Fruit fly (Drosophila melanogaster) whole organism: Measurements from ENCODE around the gene CG9547.

Experiments used
- CG8478 ChIP-seq: fragments of >200 bp; optimal IDR thresholded peaks from 2 replicates; lab custom pipeline; 2018; ENCODE audit warnings: inconsistent platforms
- Dll ChIP-seq: fragments of >200 bp; optimal IDR thresholded peaks from 2 replicates; lab custom pipeline; 2017
- EcR ChIP-seq, 2 experiments: fragments of >200 bp; optimal IDR thresholded peaks; 2 replicates each; lab custom pipeline; 2017; ENCODE audit warnings: missing biosample characterization in 2 of 2, missing genetic modification characterization in 2 of 2, missing genetic modification reagents in 2 of 2
- pan ChIP-seq: fragments of >200 bp; optimal IDR thresholded peaks from 2 replicates; lab custom pipeline; 2017
- psq ChIP-seq: fragments of >200 bp; optimal IDR thresholded peaks from 2 replicates; lab custom pipeline; 2017
- usp ChIP-seq: fragments of >200 bp; optimal IDR thresholded peaks from 2 replicates; lab custom pipeline; 2017; ENCODE audit warnings: missing biosample characterization, missing genetic modification characterization, mixed read lengths

Gene CG9547

DNA sequence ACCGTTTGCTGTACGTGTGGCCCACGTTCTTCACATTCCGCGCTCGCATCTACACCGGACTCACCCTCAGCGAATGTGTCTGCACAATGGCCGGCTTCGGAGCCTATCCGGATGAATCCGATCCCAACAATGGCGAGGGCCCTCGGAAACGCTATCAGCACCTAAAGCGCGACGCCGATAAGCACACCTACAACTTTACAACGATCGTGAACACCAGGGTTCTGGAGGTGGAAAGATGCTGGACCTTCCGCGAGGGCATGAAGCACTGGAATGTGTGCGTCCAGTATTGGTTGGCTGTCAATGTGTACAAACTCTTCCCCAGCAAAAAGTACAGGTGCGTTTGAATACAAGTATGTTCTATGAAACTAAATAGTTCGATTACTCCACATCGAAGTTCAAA lies 36.7 kb downstream of the CG9547 start:
- TF ChIP-seq CG8478, result no peak
- TF ChIP-seq EcR (GFP tag; optimal IDR thresholded peaks at IDR 0.05; lab: Kevin White, UChicago), result no peak
- TF ChIP-seq Dll, result no peak
- no peak for TF ChIP-seq psq (lab: Kevin White, UChicago)
- TF ChIP-seq usp, result no peak
- no peak for TF ChIP-seq pan (lab: Kevin White, UChicago)

- TF ChIP-seq psq (lab: Kevin White, UChicago) (no peak), EcR (GFP tag; optimal IDR thresholded peaks at IDR 0.05; lab: Kevin White, UChicago) (no peak), pan (lab: Kevin White, UChicago) (no peak), CG8478 (no peak), usp (no peak), Dll (no peak)
These were observed 38.3 kb downstream of the CG9547 start, which contains the start of gene frj for dm6 chr2L:6455955-6456599. TSS of gene frj (plus strand) at chr2L:6456052.

dm6 chr2L:6455032-6455954 lies 39.0 kb downstream of the CG9547 start, which contains the start of gene retm:
TSS of gene retm (minus strand) at chr2L:6455929.
- TF ChIP-seq Dll (no peak), CG8478 (no peak), psq (lab: Kevin White, UChicago) (no peak), usp (no peak), pan (lab: Kevin White, UChicago) (no peak), EcR (GFP tag; optimal IDR thresholded peaks at IDR 0.05; lab: Kevin White, UChicago) (no peak)

DNA sequence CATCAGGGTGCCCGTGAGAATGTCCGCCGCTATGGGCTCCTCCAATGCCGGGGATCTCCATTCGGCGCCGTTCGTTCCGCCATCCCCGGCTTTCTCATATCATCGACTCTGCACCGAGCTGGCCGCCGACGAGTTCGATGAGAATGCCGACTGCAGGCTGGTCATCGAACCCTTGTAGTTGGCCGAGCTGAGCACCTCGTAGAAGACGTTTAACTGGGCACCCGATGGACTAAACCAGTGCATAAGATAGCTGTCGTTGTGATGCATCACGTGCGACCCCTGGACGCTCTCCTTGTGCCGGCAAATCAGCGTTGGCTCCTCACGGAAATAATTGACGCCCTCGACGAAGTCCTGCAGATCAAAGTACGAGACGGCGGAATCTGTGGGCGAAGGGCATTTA lies 44.6 kb downstream of the CG9547 start:
- TF ChIP-seq CG8478 (no peak), Dll (no peak), psq (lab: Kevin White, UChicago) (no peak), EcR (GFP tag; optimal IDR thresholded peaks at IDR 0.05; lab: Kevin White, UChicago) (no peak), pan (lab: Kevin White, UChicago) (no peak), usp (no peak)

- TF ChIP-seq CG8478 (no peak), Dll (no peak), pan (lab: Kevin White, UChicago) (no peak), usp (no peak), psq (lab: Kevin White, UChicago) (no peak), EcR (GFP tag; optimal IDR thresholded peaks at IDR 0.05; lab: Kevin White, UChicago) (no peak)
These were observed 46.0 kb downstream of the CG9547 start, which contains the start of gene Acox3 for dm6 chr2L:6448334-6448703. TSS of gene Acox3 (minus strand) at chr2L:6448403.

DNA sequence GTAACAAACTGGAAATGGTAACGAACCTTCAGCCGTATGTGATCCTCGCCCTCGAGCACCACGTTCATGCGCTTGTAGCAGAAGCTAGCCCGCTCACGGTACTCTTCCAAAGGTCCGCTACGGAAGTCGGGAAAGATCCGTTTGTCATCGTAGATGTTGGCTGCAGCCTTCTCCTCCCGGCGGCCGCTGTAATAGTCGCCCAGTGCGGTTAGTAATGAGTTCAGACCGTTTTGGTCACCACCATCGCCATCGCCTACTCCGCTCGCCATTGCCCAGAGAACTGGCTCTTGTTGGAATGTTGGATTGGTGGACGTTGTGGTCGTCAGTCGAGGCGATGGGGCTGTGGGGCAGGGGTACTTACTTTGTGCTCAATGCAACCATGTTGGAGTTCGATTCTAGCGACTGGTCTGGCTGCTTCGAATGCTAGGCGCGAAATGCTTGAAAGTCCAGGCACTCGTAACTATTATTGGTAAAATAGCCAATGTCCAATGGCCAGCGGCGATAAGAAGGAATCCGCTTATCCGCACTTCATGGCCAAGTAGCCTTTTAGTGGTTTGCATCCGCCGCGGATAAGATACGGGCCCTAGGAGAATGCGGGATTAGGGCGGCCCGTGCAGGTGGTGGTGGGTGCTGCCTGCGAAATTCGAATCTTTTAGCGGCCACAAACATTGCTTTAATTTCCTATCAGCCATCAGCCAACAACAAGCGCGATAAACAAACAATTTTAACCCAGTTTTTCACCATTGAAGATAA lies 46.6 kb downstream of the CG9547 start:
- no peak for TF ChIP-seq pan (lab: Kevin White, UChicago)
- TF ChIP-seq psq (lab: Kevin White, UChicago), result no peak
- no peak for TF ChIP-seq Dll
